Fruit fly (Drosophila melanogaster) whole organism, prepupa: ENCODE data around the gene CG11563.

ENCODE experiments used
- CG10669 ChIP-seq: fragments of 200-800 bp; sonication (Bioruptor generic); optimal IDR thresholded peaks from 3 replicates; lab custom pipeline; 2018; ENCODE audit warnings: missing biosample characterization, mild to moderate bottlenecking, missing genetic modification characterization, moderate library complexity
- CG11762 ChIP-seq: fragments of 200-800 bp; sonication (Bioruptor generic); optimal IDR thresholded peaks from 3 replicates; lab custom pipeline; 2016; ENCODE audit warnings: missing biosample characterization, missing genetic modification characterization; ENCODE audit not compliant: insufficient read depth
- CG11902 ChIP-seq: fragments of 200-800 bp; sonication (Bioruptor generic); optimal IDR thresholded peaks from 3 replicates; lab custom pipeline; 2016; ENCODE audit warnings: missing biosample characterization, missing genetic modification characterization
- CG15336 ChIP-seq: fragments of 200-800 bp; sonication (Bioruptor generic); IDR thresholded peaks from 2 replicates; pipeline ENCODE4 v1.3.6; 2022; ENCODE audit warnings: missing biosample characterization, missing genetic modification characterization
- CG1621 ChIP-seq: fragments of 200-800 bp; sonication (Bioruptor generic); optimal IDR thresholded peaks from 3 replicates; lab custom pipeline; 2018; ENCODE audit warnings: missing biosample characterization, mild to moderate bottlenecking, missing genetic modification characterization
- CG16779 ChIP-seq: fragments of 200-800 bp; sonication (Bioruptor generic); optimal IDR thresholded peaks from 3 replicates; lab custom pipeline; 2017; ENCODE audit warnings: missing biosample characterization, mild to moderate bottlenecking, missing genetic modification characterization
- CG32006 ChIP-seq: fragments of 200-800 bp; sonication (Bioruptor generic); optimal IDR thresholded peaks from 3 replicates; lab custom pipeline; 2017; ENCODE audit warnings: missing biosample characterization, mild to moderate bottlenecking, missing genetic modification characterization
- CG34406 ChIP-seq: fragments of 200-800 bp; sonication (Bioruptor generic); optimal IDR thresholded peaks from 3 replicates; lab custom pipeline; 2016; ENCODE audit warnings: missing biosample characterization, missing genetic modification characterization
- CG4318 ChIP-seq: fragments of 200-800 bp; sonication (Bioruptor generic); optimal IDR thresholded peaks from 3 replicates; lab custom pipeline; 2017; ENCODE audit warnings: missing biosample characterization, mild to moderate bottlenecking, missing genetic modification characterization
- CG6163 ChIP-seq: fragments of 200-800 bp; sonication (Bioruptor generic); IDR thresholded peaks from 3 replicates; pipeline ENCODE4 v1.3.6; 2022; ENCODE audit warnings: missing biosample characterization, missing genetic modification characterization
- CG6276 ChIP-seq: fragments of 200-800 bp; sonication (Bioruptor generic); optimal IDR thresholded peaks from 2 replicates; lab custom pipeline; 2017; ENCODE audit warnings: missing biosample characterization, mild to moderate bottlenecking, missing genetic modification characterization
- CG6792 ChIP-seq: fragments of 200-800 bp; sonication (Bioruptor generic); optimal IDR thresholded peaks from 3 replicates; lab custom pipeline; 2016; ENCODE audit warnings: missing biosample characterization, missing genetic modification characterization
- CG6808 ChIP-seq: fragments of 200-800 bp; sonication (Bioruptor generic); optimal IDR thresholded peaks from 3 replicates; lab custom pipeline; 2017; ENCODE audit warnings: missing biosample characterization, missing genetic modification characterization, mild to moderate bottlenecking, moderate library complexity, missing genetic modification reagents
- CG6854 ChIP-seq: fragments of 200-800 bp; sonication (Bioruptor generic); optimal IDR thresholded peaks from 2 replicates; lab custom pipeline; 2017; ENCODE audit warnings: missing biosample characterization, mild to moderate bottlenecking, missing genetic modification characterization
- CG8119 ChIP-seq: fragments of 200-800 bp; sonication (Bioruptor generic); IDR thresholded peaks from 3 replicates; pipeline ENCODE4 v1.3.6; 2022; ENCODE audit warnings: missing biosample characterization, missing genetic modification characterization
- CG8319 ChIP-seq: fragments of 200-800 bp; sonication (Bioruptor generic); optimal IDR thresholded peaks from 3 replicates; lab custom pipeline; 2016; ENCODE audit warnings: missing biosample characterization, missing genetic modification characterization
- CG9139 ChIP-seq: fragments of 200-800 bp; sonication (Bioruptor generic); optimal IDR thresholded peaks from 3 replicates; lab custom pipeline; 2017; ENCODE audit warnings: missing biosample characterization, mild to moderate bottlenecking, missing genetic modification characterization
- Eip78C ChIP-seq: fragments of 200-800 bp; sonication (Bioruptor generic); peaks from one replicate; lab custom pipeline; 2016; ENCODE audit warnings: missing biosample characterization, missing genetic modification characterization
- Eip93F ChIP-seq: fragments of 200-800 bp; sonication (Bioruptor generic); optimal IDR thresholded peaks from 2 replicates; lab custom pipeline; 2016; ENCODE audit warnings: missing biosample characterization, mild to moderate bottlenecking, missing genetic modification characterization
- Ets96B ChIP-seq: fragments of 200-800 bp; optimal IDR thresholded peaks from 2 replicates; lab custom pipeline; 2019; ENCODE audit warnings: missing biosample characterization, mild to moderate bottlenecking, missing genetic modification characterization, moderate library complexity
- Gug ChIP-seq: fragments of 200-800 bp; sonication (Bioruptor generic); IDR thresholded peaks from 2 replicates; pipeline ENCODE4 v1.3.6; 2022; ENCODE audit warnings: missing biosample characterization, missing genetic modification characterization
- Hr38 ChIP-seq: sonication (Bioruptor generic); optimal IDR thresholded peaks from 2 replicates; lab custom pipeline; 2016; ENCODE audit warnings: missing biosample characterization, missing genetic modification characterization
- Hr39 ChIP-seq: fragments of 200-800 bp; sonication (Bioruptor generic); optimal IDR thresholded peaks from 2 replicates; lab custom pipeline; 2016; ENCODE audit warnings: missing biosample characterization, missing genetic modification characterization
- Hr4 ChIP-seq: fragments of 200-800 bp; sonication (Bioruptor generic); optimal IDR thresholded peaks from 3 replicates; lab custom pipeline; 2016; ENCODE audit warnings: missing biosample characterization, missing genetic modification characterization
- Lpt ChIP-seq: fragments of 200-800 bp; sonication (Bioruptor generic); optimal IDR thresholded peaks from 3 replicates; lab custom pipeline; 2016; ENCODE audit warnings: missing biosample characterization, missing genetic modification characterization
- Met ChIP-seq: fragments of 200-800 bp; sonication (Bioruptor generic); optimal IDR thresholded peaks from 3 replicates; lab custom pipeline; 2016; ENCODE audit warnings: missing biosample characterization, missing genetic modification characterization
- OdsH ChIP-seq: fragments of 200-800 bp; sonication (Bioruptor generic); optimal IDR thresholded peaks from 3 replicates; lab custom pipeline; 2016; ENCODE audit warnings: missing biosample characterization, missing genetic modification characterization
- Smox ChIP-seq: fragments of 200-800 bp; sonication (Bioruptor generic); optimal IDR thresholded peaks from 3 replicates; lab custom pipeline; 2016; ENCODE audit warnings: missing biosample characterization, missing genetic modification characterization
- Sox102F ChIP-seq: fragments of 200-800 bp; sonication (Bioruptor generic); optimal IDR thresholded peaks from 2 replicates; lab custom pipeline; 2016; ENCODE audit warnings: missing biosample characterization, mild to moderate bottlenecking, missing genetic modification characterization
- Sox15 ChIP-seq: fragments of 200-800 bp; sonication (Bioruptor generic); optimal IDR thresholded peaks from 3 replicates; lab custom pipeline; 2016; ENCODE audit warnings: missing biosample characterization, missing genetic modification characterization
- acj6 ChIP-seq: fragments of 200-800 bp; sonication (Bioruptor generic); optimal IDR thresholded peaks from 3 replicates; lab custom pipeline; 2016; ENCODE audit warnings: missing biosample characterization, missing genetic modification characterization
- cyc ChIP-seq: fragments of 200-800 bp; sonication (Bioruptor generic); optimal IDR thresholded peaks from 3 replicates; lab custom pipeline; 2016; ENCODE audit warnings: missing biosample characterization, missing genetic modification characterization
- dac ChIP-seq: fragments of 200-800 bp; sonication (Bioruptor generic); optimal IDR thresholded peaks from 2 replicates; lab custom pipeline; 2017; ENCODE audit warnings: missing biosample characterization, mild to moderate bottlenecking, missing genetic modification characterization
- dsx ChIP-seq: fragments of 200-800 bp; optimal IDR thresholded peaks from 3 replicates; lab custom pipeline; 2019; ENCODE audit warnings: missing biosample characterization, mild to moderate bottlenecking, missing genetic modification characterization, moderate library complexity; ENCODE audit not compliant: poor library complexity, severe bottlenecking
- eg ChIP-seq: fragments of 200-800 bp; sonication (Bioruptor generic); IDR thresholded peaks from 3 replicates; pipeline ENCODE4 v1.3.6; 2022; ENCODE audit warnings: missing biosample characterization, missing genetic modification characterization
- fd59A ChIP-seq: fragments of 200-800 bp; sonication (Bioruptor generic); optimal IDR thresholded peaks from 2 replicates; lab custom pipeline; 2017; ENCODE audit warnings: missing biosample characterization, mild to moderate bottlenecking, missing genetic modification characterization, missing genetic modification reagents
- fd85E ChIP-seq: fragments of 200-800 bp; sonication (Bioruptor generic); optimal IDR thresholded peaks from 3 replicates; lab custom pipeline; 2016; ENCODE audit warnings: missing biosample characterization, missing genetic modification characterization
- net ChIP-seq: fragments of 200-800 bp; sonication (Bioruptor generic); optimal IDR thresholded peaks from 3 replicates; lab custom pipeline; 2016; ENCODE audit warnings: missing biosample characterization, missing genetic modification characterization
- pdm3 ChIP-seq: fragments of 200-800 bp; sonication (Bioruptor generic); optimal IDR thresholded peaks from 3 replicates; lab custom pipeline; 2016; ENCODE audit warnings: missing biosample characterization, missing genetic modification characterization
- ss ChIP-seq, 2 experiments: fragments of 200-800 bp; sonication (Bioruptor generic); optimal IDR thresholded peaks; 2 replicates in 1 of 2; 3 replicates in 1 of 2; lab custom pipeline; 2017 to 2018; ENCODE audit warnings: mild to moderate bottlenecking in 2 of 2, missing biosample characterization in 2 of 2, missing genetic modification characterization in 2 of 2, moderate library complexity in 1 of 2
- svp ChIP-seq: fragments of 200-800 bp; sonication (Bioruptor generic); peaks from one replicate; lab custom pipeline; 2016; ENCODE audit warnings: missing biosample characterization, missing genetic modification characterization
- topi ChIP-seq: fragments of 200-800 bp; sonication (Bioruptor generic); optimal IDR thresholded peaks from 3 replicates; lab custom pipeline; 2016; ENCODE audit warnings: missing biosample characterization, missing genetic modification characterization
- vri ChIP-seq: fragments of 200-800 bp; sonication (Bioruptor generic); optimal IDR thresholded peaks from 3 replicates; lab custom pipeline; 2016; ENCODE audit warnings: missing biosample characterization, mild to moderate bottlenecking, missing genetic modification characterization

Gene CG11563

DNA sequence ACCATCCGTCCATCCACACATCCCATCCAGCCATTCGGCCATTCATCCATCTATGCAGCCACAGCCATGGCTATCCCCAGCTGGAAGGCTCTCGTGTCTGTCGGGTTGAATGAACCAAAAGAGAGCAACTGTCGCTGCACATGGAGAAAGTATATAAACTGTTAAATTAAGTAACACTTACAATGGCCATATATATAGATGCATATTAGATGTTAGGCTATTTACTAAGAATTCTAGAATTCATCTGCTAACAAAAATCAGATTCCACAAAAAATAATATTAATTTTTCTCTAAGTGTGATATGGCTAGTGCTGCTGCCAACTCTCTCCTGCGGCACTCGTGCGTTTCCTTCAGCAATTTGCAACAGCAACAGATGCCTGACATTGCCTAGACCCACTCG lies 36.6 kb upstream of the CG11563 start (continued):
- TF ChIP-seq Lpt (GFP tag; lab: Kevin White, UChicago) (peak; percentile 80), vri (no peak), Smox (GFP tag; lab: Kevin White, UChicago) (peak; percentile 11), CG1621 (tag; lab: Kevin White, UChicago) (peak; percentile 41), CG15336 (peak; percentile 84), eg (GFP tag; lab: Robert Waterston, UW) (peak; percentile 74; the same call in 2 of the 3 replicates), CG4318 (GFP tag; lab: Kevin White, UChicago) (peak; percentile 73), Hr39 (GFP tag; lab: Kevin White, UChicago) (peak; percentile 15), fd85E (GFP tag; lab: Kevin White, UChicago) (no peak), CG6276 (GFP tag; lab: Kevin White, UChicago) (peak; percentile 60), cyc (no peak), CG34406 (peak; percentile 18), CG10669 (GFP tag; lab: Kevin White, UChicago) (peak; percentile 47), CG11902 (GFP tag; lab: Kevin White, UChicago) (no peak), Hr4 (GFP tag; lab: Kevin White, UChicago) (peak; percentile 82), Sox15 (GFP tag; lab: Kevin White, UChicago) (no peak), CG32006 (peak; percentile 87), ss (GFP tag; optimal IDR thresholded peaks at IDR 0.05; lab: Kevin White, UChicago) (peak in 1 of 2 experiments; percentile 20), pdm3 (GFP tag; lab: Kevin White, UChicago) (peak; percentile 68), Hr38 (GFP tag; lab: Kevin White, UChicago) (no peak), Sox102F (GFP tag; lab: Kevin White, UChicago) (no peak), Ets96B (tag; lab: Kevin White, UChicago) (peak; percentile 75), CG6792 (GFP tag; lab: Kevin White, UChicago) (peak; percentile 28), CG16779 (tag; lab: Kevin White, UChicago) (peak; percentile 34), fd59A (GFP tag; lab: Kevin White, UChicago) (peak; percentile 51), CG6808 (GFP tag; lab: Kevin White, UChicago) (peak; percentile 25), dac (peak; percentile 50), CG8119 (GFP tag; lab: Robert Waterston, UW) (peak; percentile 88), CG6854 (GFP tag; lab: Kevin White, UChicago) (no peak), net (GFP tag; lab: Kevin White, UChicago) (peak; percentile 64), Eip93F (no peak), acj6 (GFP tag; lab: Kevin White, UChicago) (peak; percentile 65)

DNA sequence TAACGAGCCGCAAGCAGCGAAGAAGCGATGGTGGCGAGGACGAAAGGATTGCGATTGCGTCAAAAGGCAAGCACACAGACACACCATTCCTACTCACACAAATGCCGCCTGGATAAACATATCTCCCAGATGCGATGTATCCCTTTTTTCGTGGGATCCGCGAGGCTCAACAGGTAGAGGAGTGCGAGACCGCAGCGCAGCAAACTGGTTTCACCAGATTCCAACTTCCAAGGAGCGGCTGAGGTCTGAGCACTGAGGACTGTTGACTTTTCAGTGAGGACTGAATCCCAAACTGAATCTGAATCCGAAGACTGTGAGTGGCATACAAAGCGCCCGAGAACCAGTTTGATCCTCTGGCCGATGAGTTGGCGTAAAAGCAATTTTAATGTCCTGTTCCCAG lies 34.9 kb upstream of the CG11563 start:
- TF ChIP-seq pdm3 (GFP tag; lab: Kevin White, UChicago) (no peak), svp (peak; percentile 2), CG9139 (GFP tag; lab: Kevin White, UChicago) (no peak), CG6808 (GFP tag; lab: Kevin White, UChicago) (peak; percentile 8), Hr4 (GFP tag; lab: Kevin White, UChicago) (no peak), OdsH (no peak), fd85E (GFP tag; lab: Kevin White, UChicago) (no peak), CG1621 (tag; lab: Kevin White, UChicago) (peak; percentile 44), ss (GFP tag; optimal IDR thresholded peaks at IDR 0.05; lab: Kevin White, UChicago) (peak; percentile 40 to 53), dsx (GFP tag; lab: Kevin White, UChicago) (peak; percentile 56), CG8319 (GFP tag; lab: Kevin White, UChicago) (no peak), Gug (GFP tag; lab: Robert Waterston, UW) (no peak), Eip78C (GFP tag; lab: Kevin White, UChicago) (peak; percentile 66), Met (GFP tag; lab: Kevin White, UChicago) (no peak), CG6163 (0 out of 3 replicates have a peak, but pooled peaks have one; percentile 8), Hr38 (GFP tag; lab: Kevin White, UChicago) (no peak), topi (GFP tag; lab: Kevin White, UChicago) (no peak), CG11762 (GFP tag; lab: Kevin White, UChicago) (no peak), eg (GFP tag; lab: Robert Waterston, UW) (no peak), net (GFP tag; lab: Kevin White, UChicago) (peak; percentile 11), Hr39 (GFP tag; lab: Kevin White, UChicago) (no peak), CG6854 (GFP tag; lab: Kevin White, UChicago) (peak; percentile 50), CG10669 (GFP tag; lab: Kevin White, UChicago) (no peak), vri (peak; percentile 39)
